Worm (Caenorhabditis elegans): Measurements from ENCODE around the gene col-71.
A peak's percentile ranks its signal among the peaks of the same experiment; 100 is the strongest.

DNA sequence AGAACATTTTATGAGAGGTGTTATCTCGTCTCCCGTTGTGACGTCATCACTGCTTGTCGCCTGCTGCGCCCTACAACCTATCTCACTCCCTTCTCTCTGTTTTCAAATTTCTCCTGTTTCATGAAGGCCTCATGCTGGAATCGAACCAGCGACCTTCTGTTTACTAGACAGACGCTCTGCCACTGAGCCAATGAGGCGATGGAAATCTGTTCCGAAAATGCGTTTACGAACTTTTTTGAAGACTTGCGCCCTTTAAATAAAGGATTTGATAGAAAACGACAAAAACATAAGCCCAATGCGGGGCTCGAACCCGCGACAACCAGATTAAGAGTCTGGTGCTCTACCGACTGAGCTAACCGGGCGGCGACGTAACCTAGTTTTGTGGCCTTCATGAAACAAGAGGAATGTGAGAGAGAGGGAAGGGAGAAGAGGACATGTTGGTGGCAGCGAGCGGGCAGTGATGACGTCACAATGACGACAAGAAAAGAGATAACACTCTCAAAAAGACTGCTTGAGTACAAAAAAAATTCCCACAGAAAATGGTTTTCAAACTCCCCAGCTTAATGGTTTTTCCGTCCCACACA, 16.7 kb upstream of the col-71 start, which contains the start of gene clec-126:
- TF ChIP-seq ceh-39 (tag; optimal IDR thresholded peaks at IDR 0.05) = no peak
- TF ChIP-seq unc-62 (GFP tag; optimal IDR thresholded peaks at IDR 0.05) = no peak
- TF ChIP-seq mep-1 (tag; optimal IDR thresholded peaks at IDR 0.05) = peak; percentile 9
- no peak for TF ChIP-seq blmp-1 (tag; optimal IDR thresholded peaks at IDR 0.05)
- no peak for TF ChIP-seq pha-4 (tag; optimal IDR thresholded peaks at IDR 0.05)
- TF ChIP-seq nhr-28 (tag; optimal IDR thresholded peaks at IDR 0.05) = no peak
- TF ChIP-seq elt-3 (tag; optimal IDR thresholded peaks at IDR 0.05) = peak; percentile 37
- TF ChIP-seq snpc-4 (tag; optimal IDR thresholded peaks at IDR 0.05) = no peak
- peak; percentile 43 for TF ChIP-seq nhr-76 (tag; optimal IDR thresholded peaks at IDR 0.05)
- no peak for TF ChIP-seq nhr-2 (tag; optimal IDR thresholded peaks at IDR 0.05)

Measured in whole organism, mixed stage, embryonic.